Worm (Caenorhabditis elegans) whole organism, late embryonic: ENCODE data around the gene nhr-112.

Source experiments
- C08G9.2 ChIP-seq: sonication (generic microtip); optimal IDR thresholded peaks from 2 replicates; lab custom pipeline; 2016; ENCODE audit warnings: mild to moderate bottlenecking, missing genetic modification characterization, moderate library complexity, missing compliant biosample characterization
- F13H6.1 ChIP-seq: sonication (generic microtip); optimal IDR thresholded peaks from 2 replicates; lab custom pipeline; 2016; ENCODE audit warnings: missing genetic modification characterization, missing compliant biosample characterization
- K02D7.2 ChIP-seq: sonication (generic microtip); optimal IDR thresholded peaks from 2 replicates; lab custom pipeline; 2017; ENCODE audit warnings: mild to moderate bottlenecking, missing genetic modification characterization, missing compliant biosample characterization
- ahr-1 ChIP-seq: sonication (generic microtip); optimal IDR thresholded peaks from 2 replicates; lab custom pipeline; 2016; ENCODE audit warnings: missing genetic modification characterization, missing compliant biosample characterization
- ama-1 ChIP-seq: fragments of 150-350 bp; optimal IDR thresholded peaks from 2 replicates; lab custom pipeline; 2014
- ceh-14 ChIP-seq: sonication (generic microtip); optimal IDR thresholded peaks from 2 replicates; lab custom pipeline; 2016; ENCODE audit warnings: missing genotype, missing genetic modification characterization, missing compliant biosample characterization
- ceh-18 ChIP-seq: sonication (generic microtip); optimal IDR thresholded peaks from 2 replicates; lab custom pipeline; 2016; ENCODE audit warnings: missing genetic modification characterization, missing compliant biosample characterization
- ceh-19 ChIP-seq: fragments of 200-800 bp; sonication (Bioruptor generic); optimal IDR thresholded peaks from 2 replicates; lab custom pipeline; 2018; ENCODE audit warnings: mild to moderate bottlenecking, missing genetic modification characterization, missing compliant biosample characterization
- ceh-22 ChIP-seq: sonication (generic microtip); optimal IDR thresholded peaks from 2 replicates; lab custom pipeline; 2017; ENCODE audit warnings: missing biosample characterization, missing genetic modification characterization
- ceh-30 ChIP-seq: fragments of 150-350 bp; optimal IDR thresholded peaks from 2 replicates; lab custom pipeline; 2014; ENCODE audit warnings: missing biosample characterization, missing genetic modification characterization
- ceh-34 ChIP-seq: sonication (generic microtip); optimal IDR thresholded peaks from 2 replicates; lab custom pipeline; 2016; ENCODE audit warnings: mild to moderate bottlenecking, missing genetic modification characterization, missing compliant biosample characterization
- ceh-45 ChIP-seq: fragments of 200-800 bp; sonication (Bioruptor generic); IDR thresholded peaks from 2 replicates; pipeline ENCODE4 v1.3.6; 2022; ENCODE audit warnings: missing genetic modification reagents, missing genetic modification characterization, missing compliant biosample characterization
- ceh-48 ChIP-seq: sonication (generic microtip); optimal IDR thresholded peaks from 2 replicates; lab custom pipeline; 2016; ENCODE audit warnings: missing genetic modification characterization, inconsistent platforms, missing compliant biosample characterization
- ceh-6 ChIP-seq: fragments of 200-800 bp; sonication (Bioruptor generic); optimal IDR thresholded peaks from 2 replicates; lab custom pipeline; 2018; ENCODE audit warnings: mild to moderate bottlenecking, missing genetic modification characterization, missing compliant biosample characterization
- ceh-9 ChIP-seq: sonication (generic microtip); optimal IDR thresholded peaks from 2 replicates; lab custom pipeline; 2016; ENCODE audit warnings: mild to moderate bottlenecking, missing genetic modification characterization, inconsistent platforms, missing compliant biosample characterization
- dve-1 ChIP-seq: sonication (generic microtip); optimal IDR thresholded peaks from 2 replicates; lab custom pipeline; 2017; ENCODE audit warnings: antibody characterized with exemption, mild to moderate bottlenecking, missing genetic modification characterization, missing compliant biosample characterization
- ets-4 ChIP-seq: sonication (generic microtip); optimal IDR thresholded peaks from 2 replicates; lab custom pipeline; 2016; ENCODE audit warnings: missing genetic modification characterization, missing compliant biosample characterization
- fkh-10 ChIP-seq: fragments of 150-350 bp; optimal IDR thresholded peaks from 2 replicates; lab custom pipeline; 2014; ENCODE audit warnings: missing biosample characterization, missing genetic modification reagents, missing genetic modification characterization
- lin-11 ChIP-seq: fragments of 200-800 bp; sonication (Bioruptor generic); optimal IDR thresholded peaks from 2 replicates; lab custom pipeline; 2018; ENCODE audit warnings: mild to moderate bottlenecking, missing genetic modification characterization, missing compliant biosample characterization
- madf-2 ChIP-seq: sonication (generic microtip); optimal IDR thresholded peaks from 2 replicates; lab custom pipeline; 2017; ENCODE audit warnings: missing genetic modification characterization, missing compliant biosample characterization
- nfya-1 ChIP-seq: sonication (generic microtip); optimal IDR thresholded peaks from 2 replicates; lab custom pipeline; 2017; ENCODE audit warnings: missing genetic modification characterization, mild to moderate bottlenecking, missing compliant biosample characterization, antibody characterized with exemption, moderate library complexity
- nhr-11 ChIP-seq: fragments of 150-350 bp; optimal IDR thresholded peaks from 2 replicates; lab custom pipeline; 2014; ENCODE audit warnings: missing biosample characterization, missing genetic modification characterization
- npax-4 ChIP-seq: sonication (generic microtip); optimal IDR thresholded peaks from 2 replicates; lab custom pipeline; 2016; ENCODE audit warnings: missing genetic modification characterization, missing compliant biosample characterization
- pax-1 ChIP-seq: fragments of 150-350 bp; optimal IDR thresholded peaks from 2 replicates; lab custom pipeline; 2014; ENCODE audit warnings: missing biosample characterization, missing genetic modification characterization
- pha-2 ChIP-seq: sonication (generic microtip); optimal IDR thresholded peaks from 2 replicates; lab custom pipeline; 2017; ENCODE audit warnings: mild to moderate bottlenecking, missing genetic modification characterization, missing compliant biosample characterization
- pqm-1 ChIP-seq: sonication (generic microtip); optimal IDR thresholded peaks from 2 replicates; lab custom pipeline; 2016; ENCODE audit warnings: missing genetic modification characterization, missing compliant biosample characterization
- pros-1 ChIP-seq: fragments of 150-350 bp; optimal IDR thresholded peaks from 2 replicates; lab custom pipeline; 2014; ENCODE audit warnings: missing biosample characterization, missing genetic modification reagents, missing genetic modification characterization
- ref-2 ChIP-seq: sonication (generic microtip); optimal IDR thresholded peaks from 2 replicates; lab custom pipeline; 2016; ENCODE audit warnings: missing genetic modification characterization, missing compliant biosample characterization
- rnt-1 ChIP-seq: sonication (generic microtip); optimal IDR thresholded peaks from 2 replicates; lab custom pipeline; 2016; ENCODE audit warnings: missing genetic modification characterization, missing compliant biosample characterization
- sdc-2 ChIP-seq: sonication (generic microtip); optimal IDR thresholded peaks from 2 replicates; lab custom pipeline; 2016; ENCODE audit warnings: missing genotype, missing genetic modification characterization, missing compliant biosample characterization
- sox-2 ChIP-seq: fragments of 200-800 bp; sonication (Bioruptor generic); IDR thresholded peaks from 2 replicates; pipeline ENCODE4 v1.3.6; 2022; ENCODE audit warnings: missing genetic modification reagents, missing genetic modification characterization, missing compliant biosample characterization
- sox-4 ChIP-seq: sonication (generic microtip); optimal IDR thresholded peaks from 2 replicates; lab custom pipeline; 2017; ENCODE audit warnings: mild to moderate bottlenecking, missing genetic modification characterization, inconsistent platforms, missing compliant biosample characterization
- syd-9 ChIP-seq: sonication (generic microtip); optimal IDR thresholded peaks from 2 replicates; lab custom pipeline; 2016; ENCODE audit warnings: mild to moderate bottlenecking, missing genetic modification characterization, moderate library complexity, missing compliant biosample characterization
- tbx-2 ChIP-seq: sonication (generic microtip); optimal IDR thresholded peaks from 2 replicates; lab custom pipeline; 2016; ENCODE audit warnings: missing genetic modification characterization, missing compliant biosample characterization
- tbx-7 ChIP-seq: sonication (generic microtip); optimal IDR thresholded peaks from 2 replicates; lab custom pipeline; 2016; ENCODE audit warnings: missing genotype, missing genetic modification characterization, missing compliant biosample characterization
- unc-3 ChIP-seq, 2 experiments: fragments of 200-800 bp in 1 of 2; sonication (Bioruptor generic) in 1 of 2; sonication (generic microtip) in 1 of 2; conservative IDR thresholded peaks in 1 of 2; optimal IDR thresholded peaks in 1 of 2; 2 replicates each; pipeline versions ENCODE4 v1.3.6 to Lab custom; 2016 to 2022; ENCODE audit warnings: missing compliant biosample characterization in 2 of 2, missing genetic modification characterization in 2 of 2, missing genetic modification reagents in 1 of 2
- unc-42 ChIP-seq: sonication (generic microtip); optimal IDR thresholded peaks from 2 replicates; lab custom pipeline; 2016; ENCODE audit warnings: missing genotype, missing genetic modification characterization, missing compliant biosample characterization
- ztf-16 ChIP-seq: sonication (generic microtip); optimal IDR thresholded peaks from 2 replicates; lab custom pipeline; 2017; ENCODE audit warnings: missing genetic modification characterization, missing compliant biosample characterization

nhr-112 gene

ce11 chrV:16729961-16730360 lies 6.3 kb upstream of the nhr-112 start, which contains the start of gene srz-99:
srz-99 (plus strand) TSS chrV:16730261.
- TF ChIP-seq C08G9.2 (tag; lab: Kevin White, UChicago) (no peak), nhr-11 (tag; lab: Kevin White, UChicago) (no peak), ceh-19 (GFP tag; lab: Kevin White, UChicago) (no peak), fkh-10 (GFP tag; lab: Kevin White, UChicago) (no peak)
- TF ChIP-seq, all 69 proteins: peak for 0

ce11 chrV:16728431-16728830 lies 4.8 kb upstream of the nhr-112 start, which contains the start of gene fbxa-127:
fbxa-127 (plus strand) TSS chrV:16728731.
- TF ChIP-seq ztf-16 (tag; lab: Kevin White, UChicago) (no peak), nhr-11 (tag; lab: Kevin White, UChicago) (no peak), ceh-14 (tag; lab: Kevin White, UChicago) (no peak), ceh-48 (tag; lab: Kevin White, UChicago) (no peak), sox-4 (no peak), ets-4 (tag; lab: Kevin White, UChicago) (no peak)

- TF ChIP-seq ceh-18 (tag; lab: Kevin White, UChicago) = no peak
- TF ChIP-seq sox-2 (GFP tag; lab: Robert Waterston, UW) = no peak
- TF ChIP-seq nfya-1 = no peak
- no peak for TF ChIP-seq tbx-2
- no peak for TF ChIP-seq pha-2 (tag; lab: Kevin White, UChicago)
- no peak for TF ChIP-seq pax-1 (tag; lab: Kevin White, UChicago)
- TF ChIP-seq ets-4 (tag; lab: Kevin White, UChicago) = no peak
- no peak for TF ChIP-seq ceh-19 (GFP tag; lab: Kevin White, UChicago)
- no peak for TF ChIP-seq ceh-45
- TF ChIP-seq madf-2 = no peak
- no peak for TF ChIP-seq unc-3 (GFP tag; conservative IDR thresholded peaks at IDR 0.05; lab: Robert Waterston, UW)
- no peak for TF ChIP-seq unc-3 (tag; optimal IDR thresholded peaks at IDR 0.05; lab: Kevin White, UChicago)
- no peak for TF ChIP-seq ceh-6 (GFP tag; lab: Kevin White, UChicago)
- TF ChIP-seq C08G9.2 (tag; lab: Kevin White, UChicago) = no peak
- no peak for TF ChIP-seq F13H6.1
- no peak for TF ChIP-seq sdc-2 (tag; lab: Kevin White, UChicago)
- no peak for TF ChIP-seq ceh-22 (tag; lab: Kevin White, UChicago)
- TF ChIP-seq lin-11 (tag; lab: Kevin White, UChicago) = no peak
- TF ChIP-seq syd-9 (tag; lab: Kevin White, UChicago) = no peak
- no peak for TF ChIP-seq npax-4 (tag; lab: Kevin White, UChicago)
These were observed 3.3 kb upstream of the nhr-112 start, which contains the start of gene T25E12.14 for ce11 chrV:16726915-16727314. T25E12.14 (plus strand) TSS chrV:16727215.

ce11 chrV:16725955-16726354 lies 2.3 kb upstream of the nhr-112 start:
- no peak for TF ChIP-seq ceh-9

- TF ChIP-seq ceh-19 (GFP tag; lab: Kevin White, UChicago) (no peak), ahr-1 (tag; lab: Kevin White, UChicago) (no peak), ama-1 (lab: Kevin White, UChicago) (no peak), ceh-30 (tag; lab: Kevin White, UChicago) (no peak), pqm-1 (tag; lab: Kevin White, UChicago) (no peak), ref-2 (tag; lab: Kevin White, UChicago) (no peak), ceh-34 (tag; lab: Kevin White, UChicago) (no peak), dve-1 (tag; lab: Kevin White, UChicago) (no peak), unc-42 (tag; lab: Kevin White, UChicago) (no peak), tbx-7 (tag; lab: Kevin White, UChicago) (no peak), K02D7.2 (tag; lab: Kevin White, UChicago) (no peak), lin-11 (tag; lab: Kevin White, UChicago) (no peak), pros-1 (tag; lab: Kevin White, UChicago) (no peak), rnt-1 (tag; lab: Kevin White, UChicago) (no peak), nfya-1 (no peak), unc-3 (GFP tag; conservative IDR thresholded peaks at IDR 0.05; lab: Robert Waterston, UW) (no peak), unc-3 (tag; optimal IDR thresholded peaks at IDR 0.05; lab: Kevin White, UChicago) (no peak)
These were observed 930 bp upstream of the nhr-112 start for ce11 chrV:16724574-16724973.
